Worm (Caenorhabditis elegans) whole organism, L1 larva: ENCODE data around the gene T16G12.1.

Experiments
- C16A3.4 ChIP-seq: fragments of 150-350 bp; optimal IDR thresholded peaks from 2 replicates; lab custom pipeline; 2014; ENCODE audit warnings: missing biosample characterization, missing genetic modification characterization
- ceh-63 ChIP-seq: fragments of 200-800 bp; sonication (Bioruptor generic); optimal IDR thresholded peaks from 2 replicates; lab custom pipeline; 2018; ENCODE audit warnings: mild to moderate bottlenecking, missing genetic modification characterization, missing compliant biosample characterization
- ceh-88 ChIP-seq: fragments of 200-800 bp; sonication (Bioruptor generic); IDR thresholded peaks from 2 replicates; pipeline ENCODE4 v1.3.6; 2022; ENCODE audit warnings: missing genetic modification characterization, missing compliant biosample characterization
- dpl-1 ChIP-seq, 3 experiments: fragments of 150-350 bp in 2 of 3; sonication (generic microtip) in 1 of 3; optimal IDR thresholded peaks; 2 replicates each; lab custom pipeline; 2014 to 2017; ENCODE audit warnings: missing biosample characterization in 3 of 3, missing genetic modification characterization in 3 of 3, missing genetic modification reagents in 3 of 3
- dsc-1 ChIP-seq: sonication (generic microtip); optimal IDR thresholded peaks from 2 replicates; lab custom pipeline; 2016; ENCODE audit warnings: mild to moderate bottlenecking, missing genetic modification characterization, missing compliant biosample characterization
- efl-1 ChIP-seq, 4 experiments: fragments of 150-350 bp; optimal IDR thresholded peaks in 3 of 4; peaks in 1 of 4; 1 replicate in 1 of 4; 2 replicates in 3 of 4; lab custom pipeline; 2014; ENCODE audit warnings: missing biosample characterization in 2 of 4, missing genetic modification characterization in 2 of 4, missing genetic modification reagents in 2 of 4
- efl-3 ChIP-seq: fragments of 200-800 bp; sonication (Bioruptor generic); optimal IDR thresholded peaks from 2 replicates; lab custom pipeline; 2018; ENCODE audit warnings: mild to moderate bottlenecking, missing genetic modification characterization, missing compliant biosample characterization
- egl-27 ChIP-seq, 2 experiments: fragments of 150-350 bp in 1 of 2; sonication (generic microtip); optimal IDR thresholded peaks; 3 replicates each; lab custom pipeline; 2017 to 2018; ENCODE audit warnings: missing biosample characterization in 2 of 2, missing genetic modification characterization in 2 of 2, missing genetic modification reagents in 2 of 2
- elt-3 ChIP-seq, 6 experiments: fragments of 150-350 bp in 1 of 6; sonication (generic microtip); optimal IDR thresholded peaks; 2 replicates each; lab custom pipeline; 2017 to 2018; ENCODE audit warnings: missing biosample characterization in 6 of 6, missing genetic modification characterization in 6 of 6, inconsistent platforms in 1 of 6
- ets-5 ChIP-seq: fragments of 200-800 bp; sonication (Bioruptor generic); IDR thresholded peaks from 2 replicates; pipeline ENCODE4 v1.3.6; 2022; ENCODE audit warnings: missing genetic modification characterization, missing compliant biosample characterization
- fkh-8 ChIP-seq: sonication (generic microtip); optimal IDR thresholded peaks from 2 replicates; lab custom pipeline; 2016; ENCODE audit warnings: mild to moderate bottlenecking, missing genetic modification characterization, missing compliant biosample characterization
- fos-1 ChIP-seq: fragments of 150-350 bp; optimal IDR thresholded peaks from 2 replicates; lab custom pipeline; 2014; ENCODE audit warnings: missing biosample characterization, missing genetic modification characterization
- grh-1 ChIP-seq: fragments of 200-800 bp; sonication (Bioruptor generic); IDR thresholded peaks from 2 replicates; pipeline ENCODE4 v1.3.6; 2022; ENCODE audit warnings: missing genetic modification reagents, missing genetic modification characterization, missing compliant biosample characterization
- hlh-17 ChIP-seq: fragments of 200-800 bp; sonication (Bioruptor generic); optimal IDR thresholded peaks from 2 replicates; lab custom pipeline; 2018; ENCODE audit warnings: missing genetic modification characterization, mild to moderate bottlenecking, missing compliant biosample characterization, moderate library complexity, borderline replicate concordance
- hpl-2 ChIP-seq: fragments of 150-350 bp; optimal IDR thresholded peaks from 2 replicates; lab custom pipeline; 2014; ENCODE audit warnings: missing biosample characterization, missing genetic modification reagents, missing genetic modification characterization
- lin-13 ChIP-seq: fragments of 150-350 bp; optimal IDR thresholded peaks from 2 replicates; lab custom pipeline; 2014; ENCODE audit warnings: missing biosample characterization, missing genetic modification reagents, missing genetic modification characterization
- lin-15B ChIP-seq: fragments of 150-350 bp; sonication (generic microtip); optimal IDR thresholded peaks from 3 replicates; lab custom pipeline; 2014; ENCODE audit warnings: missing biosample characterization, missing genetic modification characterization
- lin-39 ChIP-seq: fragments of 150-350 bp; optimal IDR thresholded peaks from 2 replicates; lab custom pipeline; 2014; ENCODE audit warnings: missing biosample characterization, missing genetic modification reagents, missing genetic modification characterization
- lir-3 ChIP-seq: sonication (generic microtip); optimal IDR thresholded peaks from 2 replicates; lab custom pipeline; 2016; ENCODE audit warnings: mild to moderate bottlenecking, missing genetic modification characterization, moderate library complexity, missing compliant biosample characterization; ENCODE audit not compliant: poor library complexity
- mab-9 ChIP-seq: fragments of 200-800 bp; sonication (Bioruptor generic); IDR thresholded peaks from 2 replicates; pipeline ENCODE4 v1.3.6; 2022; ENCODE audit warnings: missing genetic modification reagents, missing genetic modification characterization, missing compliant biosample characterization
- nhr-11 ChIP-seq: fragments of 150-350 bp; optimal IDR thresholded peaks from 2 replicates; lab custom pipeline; 2014; ENCODE audit warnings: missing biosample characterization, missing genetic modification characterization
- nhr-19 ChIP-seq: fragments of 200-800 bp; sonication (Bioruptor generic); conservative IDR thresholded peaks from 2 replicates; pipeline ENCODE4 v1.3.6; 2022; ENCODE audit warnings: missing genetic modification characterization, missing compliant biosample characterization
- nhr-20 ChIP-seq: sonication (generic microtip); optimal IDR thresholded peaks from 2 replicates; lab custom pipeline; 2016; ENCODE audit warnings: mild to moderate bottlenecking, missing genetic modification characterization, missing compliant biosample characterization
- nhr-28 ChIP-seq: fragments of 150-350 bp; optimal IDR thresholded peaks from 2 replicates; lab custom pipeline; 2014; ENCODE audit warnings: missing biosample characterization, missing genetic modification characterization
- pag-3 ChIP-seq: sonication (generic microtip); optimal IDR thresholded peaks from 2 replicates; lab custom pipeline; 2017; ENCODE audit warnings: missing genetic modification characterization, mild to moderate bottlenecking, missing compliant biosample characterization, antibody characterized with exemption, borderline replicate concordance; ENCODE audit not compliant: insufficient read depth
- pax-3 ChIP-seq: fragments of 200-800 bp; sonication (Bioruptor generic); optimal IDR thresholded peaks from 2 replicates; lab custom pipeline; 2018; ENCODE audit warnings: mild to moderate bottlenecking, missing genetic modification characterization, moderate library complexity, missing compliant biosample characterization
- skn-1 ChIP-seq: fragments of 150-350 bp; optimal IDR thresholded peaks from 2 replicates; lab custom pipeline; 2014; ENCODE audit warnings: missing biosample characterization, missing genetic modification characterization
- snu-23 ChIP-seq: sonication (generic microtip); optimal IDR thresholded peaks from 2 replicates; lab custom pipeline; 2016; ENCODE audit warnings: missing genetic modification characterization, missing compliant biosample characterization
- sox-4 ChIP-seq: sonication (generic microtip); optimal IDR thresholded peaks from 2 replicates; lab custom pipeline; 2016; ENCODE audit warnings: missing genetic modification characterization, missing compliant biosample characterization
- sptf-1 ChIP-seq: fragments of 150-350 bp; optimal IDR thresholded peaks from 2 replicates; lab custom pipeline; 2014; ENCODE audit warnings: missing biosample characterization, missing genetic modification characterization
- unc-130 ChIP-seq: fragments of 150-350 bp; optimal IDR thresholded peaks from 2 replicates; lab custom pipeline; 2017; ENCODE audit warnings: missing biosample characterization, missing genetic modification characterization, inconsistent platforms
- unc-30 ChIP-seq: sonication (generic microtip); optimal IDR thresholded peaks from 2 replicates; lab custom pipeline; 2017; ENCODE audit warnings: missing biosample characterization, missing genetic modification characterization
- unc-62 ChIP-seq: fragments of 150-350 bp; optimal IDR thresholded peaks from 2 replicates; lab custom pipeline; 2014; ENCODE audit warnings: missing biosample characterization, missing genetic modification reagents, missing genetic modification characterization
- unc-86 ChIP-seq: sonication (generic microtip); optimal IDR thresholded peaks from 2 replicates; lab custom pipeline; 2016; ENCODE audit warnings: missing genetic modification characterization, missing compliant biosample characterization
- zip-4 ChIP-seq: fragments of 200-800 bp; sonication (Bioruptor generic); optimal IDR thresholded peaks from 2 replicates; lab custom pipeline; 2018; ENCODE audit warnings: mild to moderate bottlenecking, missing genetic modification characterization, moderate library complexity, missing compliant biosample characterization
- ztf-11 ChIP-seq, 2 experiments: sonication (generic microtip); optimal IDR thresholded peaks; 2 replicates each; lab custom pipeline; 2016 to 2017; ENCODE audit warnings: missing genetic modification characterization in 2 of 2, missing biosample characterization in 1 of 2, missing compliant biosample characterization in 1 of 2
- ztf-4 ChIP-seq: fragments of 150-350 bp; optimal IDR thresholded peaks from 2 replicates; lab custom pipeline; 2014; ENCODE audit warnings: missing biosample characterization, missing genetic modification characterization

Gene T16G12.1

ce11 chrIII:10064140-10064539 lies 14.5 kb upstream of the T16G12.1 start, which contains the start of gene ekl-6 (continued):
- TF ChIP-seq efl-1 (optimal IDR thresholded peaks at IDR 0.05; lab: Kevin White, UChicago) (peak; percentile 44 to 67), efl-1 (GFP tag; optimal IDR thresholded peaks at IDR 0.05 in 1 of 2; lab: Kevin White, UChicago) (peak; percentile 56 to 93), snu-23 (no peak)

ce11 chrIII:10060573-10060972 lies 10.9 kb upstream of the T16G12.1 start, which contains the start of gene T16G12.13:
Gene T16G12.13, plus strand, starts transcription at chrIII:10060865.
- no peak for TF ChIP-seq lin-39 (tag; lab: Kevin White, UChicago)
- TF ChIP-seq hpl-2 (GFP tag; lab: Kevin White, UChicago): no peak
- no peak for TF ChIP-seq unc-30 (tag; lab: Kevin White, UChicago)
- TF ChIP-seq ceh-63 (GFP tag; lab: Kevin White, UChicago): no peak

- TF ChIP-seq hlh-17 (GFP tag; lab: Kevin White, UChicago): no peak
- TF ChIP-seq mab-9: no peak
- TF ChIP-seq lin-39 (tag; lab: Kevin White, UChicago): no peak
- TF ChIP-seq dpl-1 (GFP tag; optimal IDR thresholded peaks at IDR 0.05; lab: Kevin White, UChicago): no peak
- TF ChIP-seq fos-1: no peak
- TF ChIP-seq sox-4: no peak
- TF ChIP-seq ets-5: no peak
- TF ChIP-seq sptf-1 (tag; lab: Kevin White, UChicago): no peak
- TF ChIP-seq nhr-20 (tag; lab: Kevin White, UChicago): no peak
- TF ChIP-seq unc-30 (tag; lab: Kevin White, UChicago): no peak
- TF ChIP-seq lin-15B (tag; lab: Kevin White, UChicago): no peak
- TF ChIP-seq nhr-11 (tag; lab: Kevin White, UChicago): no peak
- TF ChIP-seq, all 84 proteins: peak for 0
These were observed 9.3 kb upstream of the T16G12.1 start, which contains the start of gene T16G12.8 for ce11 chrIII:10059002-10059401. Gene T16G12.8, plus strand, starts transcription at chrIII:10059302.

ce11 chrIII:10057518-10057917 lies 7.9 kb upstream of the T16G12.1 start, which contains the start of gene T16G12.4:
Gene T16G12.4, plus strand, starts transcription at chrIII:10057818.
- no peak for TF ChIP-seq nhr-28 (tag; lab: Kevin White, UChicago)
- no peak for TF ChIP-seq zip-4 (GFP tag; lab: Kevin White, UChicago)
- TF ChIP-seq ets-5: no peak
- TF ChIP-seq nhr-19 (GFP tag; lab: Robert Waterston, UW): no peak
- no peak for TF ChIP-seq unc-62 (GFP tag; lab: Kevin White, UChicago)
- no peak for TF ChIP-seq unc-86 (tag; lab: Kevin White, UChicago)
- no peak for TF ChIP-seq egl-27 (tag; optimal IDR thresholded peaks at IDR 0.05; lab: Kevin White, UChicago)
- no peak for TF ChIP-seq dsc-1 (tag; lab: Kevin White, UChicago)
- no peak for TF ChIP-seq lin-39 (tag; lab: Kevin White, UChicago)
- no peak for TF ChIP-seq ztf-4 (tag; lab: Kevin White, UChicago)

- TF ChIP-seq pag-3 (tag; lab: Kevin White, UChicago) (no peak), unc-62 (GFP tag; lab: Kevin White, UChicago) (no peak), hpl-2 (GFP tag; lab: Kevin White, UChicago) (no peak), nhr-19 (GFP tag; lab: Robert Waterston, UW) (no peak), pax-3 (no peak), elt-3 (tag; optimal IDR thresholded peaks at IDR 0.05; lab: Kevin White, UChicago) (no peak), grh-1 (GFP tag; lab: Robert Waterston, UW) (no peak), unc-130 (tag; lab: Kevin White, UChicago) (no peak), dsc-1 (tag; lab: Kevin White, UChicago) (no peak), C16A3.4 (tag; lab: Kevin White, UChicago) (no peak), lir-3 (tag; lab: Kevin White, UChicago) (no peak), sptf-1 (tag; lab: Kevin White, UChicago) (no peak), ceh-88 (GFP tag; lab: Robert Waterston, UW) (no peak), efl-3 (GFP tag; lab: Kevin White, UChicago) (no peak), lin-13 (no peak), fkh-8 (tag; lab: Kevin White, UChicago) (no peak), skn-1 (no peak), nhr-28 (tag; lab: Kevin White, UChicago) (no peak), ztf-11 (tag; optimal IDR thresholded peaks at IDR 0.05; lab: Kevin White, UChicago) (no peak)
These were observed 6.4 kb upstream of the T16G12.1 start, which contains the start of gene T16G12.10 for ce11 chrIII:10056033-10056432. Gene T16G12.10, minus strand, starts transcription at chrIII:10056133.
